Worm (Caenorhabditis elegans) whole organism, L3 larva: ENCODE measurements around the gene T22F3.7.
A peak's percentile ranks its signal among the peaks of the same experiment; 100 is the strongest.
"Not testable (repeated sequence)": the region's sequence is repeated elsewhere in the genome, so short reads cannot be mapped to it uniquely, and the experiment has no call there.

Experiments
- ZK546.5 ChIP-seq: sonication (generic microtip); optimal IDR thresholded peaks from 2 replicates; lab custom pipeline; 2017; ENCODE audit warnings: missing biosample characterization, missing genetic modification characterization
- aly-2 ChIP-seq: fragments of 150-350 bp; optimal IDR thresholded peaks from 2 replicates; lab custom pipeline; 2014; ENCODE audit warnings: missing biosample characterization, missing genetic modification characterization
- ama-1 ChIP-seq: fragments of 150-350 bp; optimal IDR thresholded peaks from 2 replicates; lab custom pipeline; 2018
- ceh-82 ChIP-seq: fragments of 150-350 bp; optimal IDR thresholded peaks from 2 replicates; lab custom pipeline; 2014; ENCODE audit warnings: missing biosample characterization, missing genetic modification characterization
- daf-12 ChIP-seq: fragments of 150-350 bp; optimal IDR thresholded peaks from 2 replicates; lab custom pipeline; 2014; ENCODE audit warnings: missing biosample characterization, missing genetic modification reagents, missing genetic modification characterization
- egl-27 ChIP-seq: sonication (generic microtip); optimal IDR thresholded peaks from 4 replicates; lab custom pipeline; 2017; ENCODE audit warnings: missing biosample characterization, missing genetic modification reagents, missing genetic modification characterization
- elt-2 ChIP-seq: sonication (generic microtip); optimal IDR thresholded peaks from 2 replicates; lab custom pipeline; 2016; ENCODE audit warnings: missing genetic modification reagents, mild to moderate bottlenecking, missing genetic modification characterization, missing compliant biosample characterization
- fkh-2 ChIP-seq: fragments of 150-350 bp; optimal IDR thresholded peaks from 2 replicates; lab custom pipeline; 2014; ENCODE audit warnings: missing biosample characterization, missing genetic modification reagents, missing genetic modification characterization
- fos-1 ChIP-seq: fragments of 150-350 bp; optimal IDR thresholded peaks from 2 replicates; lab custom pipeline; 2014; ENCODE audit warnings: missing biosample characterization, missing genetic modification characterization
- hmg-11 ChIP-seq: sonication (generic microtip); optimal IDR thresholded peaks from 2 replicates; lab custom pipeline; 2016; ENCODE audit warnings: missing genetic modification characterization, missing compliant biosample characterization
- lin-15B ChIP-seq: fragments of 150-350 bp; optimal IDR thresholded peaks from 2 replicates; lab custom pipeline; 2014; ENCODE audit warnings: missing biosample characterization, missing genetic modification characterization
- mml-1 ChIP-seq: fragments of 150-350 bp; sonication (generic microtip); optimal IDR thresholded peaks from 3 replicates; lab custom pipeline; 2014; ENCODE audit warnings: missing biosample characterization, missing genetic modification characterization
- nfya-1 ChIP-seq: sonication (generic microtip); optimal IDR thresholded peaks from 2 replicates; lab custom pipeline; 2017; ENCODE audit warnings: missing genetic modification characterization, mild to moderate bottlenecking, missing compliant biosample characterization, antibody characterized with exemption, moderate library complexity; ENCODE audit not compliant: insufficient read depth
- nhr-12 ChIP-seq: fragments of 150-350 bp; optimal IDR thresholded peaks from 2 replicates; lab custom pipeline; 2014; ENCODE audit warnings: missing biosample characterization, missing genetic modification characterization
- nhr-23 ChIP-seq: fragments of 150-350 bp; optimal IDR thresholded peaks from 2 replicates; lab custom pipeline; 2014; ENCODE audit warnings: missing biosample characterization, missing genetic modification reagents, missing genetic modification characterization
- nhr-237 ChIP-seq: fragments of 150-350 bp; optimal IDR thresholded peaks from 2 replicates; lab custom pipeline; 2014; ENCODE audit warnings: missing biosample characterization, missing genetic modification characterization
- nhr-43 ChIP-seq: sonication (generic microtip); optimal IDR thresholded peaks from 2 replicates; lab custom pipeline; 2016; ENCODE audit warnings: mild to moderate bottlenecking, missing genetic modification characterization, missing compliant biosample characterization; ENCODE audit not compliant: poor library complexity, severe bottlenecking
- nhr-67 ChIP-seq: fragments of 150-350 bp; optimal IDR thresholded peaks from 2 replicates; lab custom pipeline; 2014; ENCODE audit warnings: missing biosample characterization, missing genetic modification characterization
- nhr-76 ChIP-seq: fragments of 150-350 bp; sonication (generic microtip); optimal IDR thresholded peaks from 5 replicates; lab custom pipeline; 2014; ENCODE audit warnings: missing biosample characterization, missing genetic modification characterization
- nhr-77 ChIP-seq: fragments of 150-350 bp; optimal IDR thresholded peaks from 2 replicates; lab custom pipeline; 2014; ENCODE audit warnings: missing biosample characterization, missing genetic modification characterization
- pha-4 ChIP-seq: fragments of 150-350 bp; optimal IDR thresholded peaks from 2 replicates; lab custom pipeline; 2014; ENCODE audit warnings: missing biosample characterization, missing genetic modification reagents, missing genetic modification characterization
- pqm-1 ChIP-seq: fragments of 150-350 bp; optimal IDR thresholded peaks from 2 replicates; lab custom pipeline; 2017; ENCODE audit warnings: missing biosample characterization, missing genetic modification characterization, inconsistent platforms
- sea-2 ChIP-seq: fragments of 150-350 bp; sonication (generic microtip); optimal IDR thresholded peaks from 4 replicates; lab custom pipeline; 2014; ENCODE audit warnings: missing biosample characterization, missing genetic modification reagents, missing genetic modification characterization
- snpc-4 ChIP-seq: fragments of 150-350 bp; optimal IDR thresholded peaks from 2 replicates; lab custom pipeline; 2014; ENCODE audit warnings: missing biosample characterization, missing genetic modification characterization
- tbx-2 ChIP-seq: sonication (generic microtip); optimal IDR thresholded peaks from 2 replicates; lab custom pipeline; 2016; ENCODE audit warnings: mild to moderate bottlenecking, missing genetic modification characterization, missing compliant biosample characterization
- unc-62 ChIP-seq: fragments of 150-350 bp; sonication (generic microtip); optimal IDR thresholded peaks from 4 replicates; lab custom pipeline; 2014; ENCODE audit warnings: missing biosample characterization, missing genetic modification reagents, missing genetic modification characterization
- zag-1 ChIP-seq: fragments of 150-350 bp; optimal IDR thresholded peaks from 2 replicates; lab custom pipeline; 2014; ENCODE audit warnings: missing biosample characterization, missing genetic modification characterization

Gene T22F3.7

ce11 chrV:3597052-3597451, 3.4 kb downstream of the T22F3.7 start, which contains the start of gene srh-212:
srh-212 (minus strand) TSS chrV:3597152.
- TF ChIP-seq nhr-43 (tag; lab: Kevin White, UChicago); mml-1 (tag; lab: Kevin White, UChicago); ama-1 (lab: Kevin White, UChicago): not testable (repeated sequence)

DNA sequence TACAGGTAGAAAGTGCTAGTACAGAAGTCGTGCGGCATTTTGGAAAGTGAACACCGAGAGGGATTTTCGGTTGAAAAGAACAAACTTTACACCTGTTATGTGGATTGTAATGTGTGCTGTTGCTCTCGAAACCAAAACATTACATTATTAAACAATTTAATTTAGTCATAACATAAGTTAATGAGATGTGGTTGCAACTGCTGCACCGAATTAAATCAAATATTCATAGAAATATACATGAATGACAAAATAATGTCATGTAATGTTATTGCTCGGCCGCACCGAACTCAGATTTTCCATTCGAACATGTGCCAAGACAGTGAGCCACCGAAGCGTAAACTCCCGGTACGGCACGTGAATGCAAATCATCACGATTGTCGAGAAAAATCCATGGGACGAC, 5.5 kb downstream of the T22F3.7 start, which contains the start of gene srh-213:
TSS of gene srh-213 (minus strand) at position 101 of the 400 bp plus-strand sequence.
- no peak for TF ChIP-seq nhr-76 (tag; lab: Kevin White, UChicago)
- TF ChIP-seq snpc-4 (tag; lab: Kevin White, UChicago), result no peak
- TF ChIP-seq tbx-2 (tag; lab: Kevin White, UChicago), result no peak
- no peak for TF ChIP-seq elt-2
- no peak for TF ChIP-seq daf-12 (tag; lab: Kevin White, UChicago)

DNA sequence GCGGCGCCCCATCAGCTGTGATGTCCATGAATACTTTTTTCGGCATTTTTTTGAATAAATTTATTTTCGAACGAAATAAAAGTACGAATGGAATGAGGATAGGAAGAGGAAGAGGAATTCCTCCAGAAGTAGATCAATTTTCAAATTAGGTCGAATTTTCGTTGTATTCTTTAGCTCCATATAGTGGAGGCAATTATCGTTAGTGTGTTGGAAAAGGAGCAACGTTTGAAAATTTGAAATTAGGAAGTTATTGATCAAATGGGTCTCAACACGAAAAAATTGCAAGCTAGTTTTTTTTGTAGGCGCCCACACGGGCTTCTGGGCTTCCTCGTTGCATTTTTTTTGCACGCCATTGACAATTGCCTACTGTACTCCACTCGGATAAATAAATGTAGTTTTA, 8.4 kb downstream of the T22F3.7 start, which contains the start of gene T22F3.12:
TSS of gene T22F3.12 (minus strand) at position 101 of the 400 bp plus-strand sequence.
- TF ChIP-seq nhr-76 (tag; lab: Kevin White, UChicago) (no peak), aly-2 (tag; lab: Kevin White, UChicago) (no peak), ZK546.5 (no peak), fkh-2 (tag; lab: Kevin White, UChicago) (no peak), nfya-1 (tag; lab: Kevin White, UChicago) (no peak), unc-62 (GFP tag; lab: Kevin White, UChicago) (no peak), pqm-1 (tag; lab: Kevin White, UChicago) (no peak), hmg-11 (tag; lab: Kevin White, UChicago) (no peak), ceh-82 (tag; lab: Kevin White, UChicago) (no peak), fos-1 (no peak), nhr-67 (no peak)

- no peak for TF ChIP-seq pqm-1 (tag; lab: Kevin White, UChicago)
- TF ChIP-seq zag-1 (tag; lab: Kevin White, UChicago), result no peak
- TF ChIP-seq nfya-1 (tag; lab: Kevin White, UChicago), result peak; percentile 5
- peak; percentile 60 for TF ChIP-seq nhr-43 (tag; lab: Kevin White, UChicago)
Measured at ce11 chrV:3588223-3588622, 12.2 kb downstream of the T22F3.7 start.

DNA sequence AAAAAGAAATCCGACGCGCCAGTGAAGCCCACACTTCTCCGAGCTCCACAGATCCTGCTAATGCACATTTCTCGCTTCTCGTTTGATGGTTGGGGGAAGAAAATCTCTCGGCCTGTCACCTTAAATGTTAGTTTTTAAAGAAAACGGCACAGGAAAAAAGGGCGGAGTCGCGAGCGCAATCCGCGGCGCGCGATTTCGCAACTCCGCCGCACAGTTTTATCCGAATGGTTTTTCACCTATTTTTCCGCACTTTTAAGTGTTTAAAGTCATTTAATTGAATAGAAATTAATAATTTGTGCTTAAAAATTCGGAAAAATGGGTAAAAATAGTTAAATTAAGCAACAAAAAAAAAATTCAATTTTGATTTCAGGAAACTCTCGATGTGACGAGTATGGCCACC, 12.8 kb downstream of the T22F3.7 start:
- no peak for TF ChIP-seq sea-2 (GFP tag; lab: Kevin White, UChicago)
- no peak for TF ChIP-seq nhr-237
- TF ChIP-seq pqm-1 (tag; lab: Kevin White, UChicago), result peak; percentile 10
- peak; percentile 33 for TF ChIP-seq nfya-1 (tag; lab: Kevin White, UChicago)
- peak; percentile 11 for TF ChIP-seq hmg-11 (tag; lab: Kevin White, UChicago)
- TF ChIP-seq nhr-23, result peak; percentile 17
- TF ChIP-seq elt-2, result peak; percentile 20
- TF ChIP-seq nhr-43 (tag; lab: Kevin White, UChicago), result peak; percentile 1
- peak; percentile 24 for TF ChIP-seq pha-4 (tag; lab: Kevin White, UChicago)
- TF ChIP-seq lin-15B (tag; lab: Kevin White, UChicago), result no peak
- TF ChIP-seq snpc-4 (tag; lab: Kevin White, UChicago), result no peak
- TF ChIP-seq, all 47 proteins: peak for 7

DNA sequence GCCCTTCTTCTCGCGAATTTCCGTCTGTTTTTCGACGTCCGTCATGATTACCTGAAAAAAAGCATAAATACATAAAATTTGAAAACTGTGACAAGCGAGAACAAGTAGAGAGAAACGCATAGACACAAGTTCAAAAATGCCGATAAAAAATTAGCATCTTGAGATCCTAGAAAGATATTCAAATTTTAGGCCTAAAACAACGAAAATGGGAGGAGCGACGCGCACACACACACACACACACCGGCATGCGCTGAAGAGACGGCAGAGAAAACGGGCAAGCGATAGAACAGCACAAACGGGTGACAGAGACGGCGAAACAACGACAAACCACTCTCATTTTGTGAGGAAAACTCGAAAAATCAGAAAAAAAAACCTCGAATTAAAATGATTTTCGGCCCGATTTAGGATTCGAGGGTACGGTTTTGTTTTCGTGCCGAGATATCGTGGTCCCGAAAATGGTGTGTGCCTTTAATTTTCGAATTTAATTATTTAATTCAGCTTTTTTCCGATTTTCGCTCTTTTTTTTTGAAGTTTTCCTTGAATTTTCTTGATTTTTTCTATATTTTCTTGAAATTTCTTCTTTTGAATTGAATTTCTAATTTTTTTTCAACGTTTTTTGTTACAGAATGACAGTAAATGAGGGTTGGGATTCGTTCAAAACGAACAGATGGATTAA, 14.3 kb downstream of the T22F3.7 start, which contains the start of the genes rpl-11.1 and T22F3.2:
TSS of gene rpl-11.1 (minus strand) at position 51 of the 676 bp plus-strand sequence.
TSS of gene T22F3.2 (plus strand) at position 626 of the 676 bp plus-strand sequence.
- no peak for TF ChIP-seq daf-12 (tag; lab: Kevin White, UChicago)
- TF ChIP-seq nhr-237, result no peak
- no peak for TF ChIP-seq elt-2
- TF ChIP-seq hmg-11 (tag; lab: Kevin White, UChicago), result peak; percentile 25
- no peak for TF ChIP-seq egl-27 (tag; lab: Kevin White, UChicago)
- TF ChIP-seq nhr-12 (tag; lab: Kevin White, UChicago), result no peak
- TF ChIP-seq nfya-1 (tag; lab: Kevin White, UChicago), result peak; percentile 47
- no peak for TF ChIP-seq nhr-77 (tag; lab: Kevin White, UChicago)
- TF ChIP-seq pha-4 (tag; lab: Kevin White, UChicago), result peak; percentile 24
- TF ChIP-seq, all 47 proteins: peak for 3
